Worm (Caenorhabditis elegans) whole organism, early embryonic: Measurements from ENCODE around the gene nlp-11.

Source experiments
- B0310.2 ChIP-seq: sonication (generic microtip); optimal IDR thresholded peaks from 2 replicates; lab custom pipeline; 2016; ENCODE audit warnings: mild to moderate bottlenecking, missing genetic modification characterization, missing compliant biosample characterization
- ama-1 ChIP-seq: fragments of 150-350 bp; optimal IDR thresholded peaks from 2 replicates; lab custom pipeline; 2014
- ceh-13 ChIP-seq: fragments of 200-800 bp; sonication (Bioruptor generic); optimal IDR thresholded peaks from 2 replicates; lab custom pipeline; 2018; ENCODE audit warnings: mild to moderate bottlenecking, missing genetic modification characterization, missing compliant biosample characterization
- ceh-36 ChIP-seq: sonication (generic microtip); optimal IDR thresholded peaks from 2 replicates; lab custom pipeline; 2016; ENCODE audit warnings: missing genetic modification characterization, inconsistent platforms, missing compliant biosample characterization
- flt-1 ChIP-seq: fragments of 200-800 bp; sonication (Bioruptor generic); IDR thresholded peaks from 2 replicates; pipeline ENCODE4 v1.3.6; 2022; ENCODE audit warnings: missing genetic modification characterization, missing compliant biosample characterization
- hmbx-1 ChIP-seq: sonication (generic microtip); optimal IDR thresholded peaks from 2 replicates; lab custom pipeline; 2016; ENCODE audit warnings: mild to moderate bottlenecking, missing genetic modification characterization, missing compliant biosample characterization
- hnd-1 ChIP-seq: sonication (generic microtip); optimal IDR thresholded peaks from 2 replicates; lab custom pipeline; 2016; ENCODE audit warnings: missing genetic modification characterization, missing compliant biosample characterization
- pes-1 ChIP-seq: fragments of 200-800 bp; sonication (Bioruptor generic); IDR thresholded peaks from 2 replicates; pipeline ENCODE4 v1.3.6; 2022; ENCODE audit warnings: missing genetic modification reagents, missing genetic modification characterization, missing compliant biosample characterization
- sea-1 ChIP-seq: fragments of 200-800 bp; sonication (Bioruptor generic); conservative IDR thresholded peaks from 2 replicates; pipeline ENCODE4 v1.3.6; 2022; ENCODE audit warnings: missing genetic modification characterization, missing compliant biosample characterization
- tbx-11 ChIP-seq: fragments of 200-800 bp; sonication (Bioruptor generic); IDR thresholded peaks from 2 replicates; pipeline ENCODE4 v1.3.6; 2022; ENCODE audit warnings: missing genetic modification characterization, missing compliant biosample characterization
- tbx-37 ChIP-seq: fragments of 200-800 bp; sonication (Bioruptor generic); conservative IDR thresholded peaks from 2 replicates; pipeline ENCODE4 v1.3.6; 2022; ENCODE audit warnings: missing genetic modification reagents, missing genetic modification characterization, missing compliant biosample characterization
- tra-4 ChIP-seq: sonication (generic microtip); optimal IDR thresholded peaks from 2 replicates; lab custom pipeline; 2017; ENCODE audit warnings: missing genetic modification characterization, missing compliant biosample characterization

DNA sequence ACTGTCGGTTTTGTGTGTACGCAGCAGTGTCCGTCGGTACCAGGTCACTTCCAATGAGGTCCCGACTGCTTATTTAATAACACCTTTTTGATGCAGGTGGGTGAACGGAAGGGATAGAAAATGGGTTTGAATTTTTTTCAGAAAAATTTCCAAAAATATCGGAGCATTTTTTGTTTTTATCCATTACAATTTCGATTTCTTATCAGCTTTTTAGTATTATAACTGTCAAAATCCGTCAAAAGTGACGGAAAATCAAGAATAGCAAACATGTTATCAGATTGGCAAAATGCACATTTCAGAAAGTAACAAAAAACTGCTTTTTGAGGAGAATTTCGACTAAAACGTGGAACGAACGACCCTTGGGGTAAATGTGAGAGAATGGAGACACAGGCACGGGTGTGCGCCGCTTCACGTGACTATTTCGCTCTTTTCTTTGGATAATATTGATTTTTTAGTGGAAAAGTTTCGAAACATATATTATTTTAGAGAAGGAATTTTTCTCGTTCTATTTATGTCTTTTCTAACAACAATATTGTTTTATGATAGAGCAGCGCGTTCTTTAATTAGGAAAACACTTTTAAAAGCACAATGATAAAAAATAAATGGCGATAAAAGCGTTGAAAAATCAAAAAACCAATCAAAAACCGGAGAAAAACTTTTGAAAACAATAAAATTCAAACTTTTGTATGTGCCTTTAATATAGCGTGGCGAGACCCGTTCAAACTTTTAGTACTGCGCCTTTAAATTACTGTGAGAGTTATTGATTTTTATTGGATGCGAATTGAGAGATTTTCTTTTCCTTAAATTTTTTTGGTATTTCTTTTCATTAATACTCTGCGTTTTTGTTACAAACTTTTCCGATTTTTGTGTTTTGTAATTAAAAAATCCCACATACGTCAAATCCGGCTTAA is 44.6 kb downstream of the nlp-11 start, which contains the start of gene sqv-8:
- no peak for TF ChIP-seq B0310.2 (tag; lab: Kevin White, UChicago)
- no peak for TF ChIP-seq ceh-13 (GFP tag; lab: Kevin White, UChicago)
- no peak for TF ChIP-seq ceh-36 (tag; lab: Kevin White, UChicago)
- no peak for TF ChIP-seq tra-4 (tag; lab: Kevin White, UChicago)
- no peak for TF ChIP-seq ama-1 (lab: Kevin White, UChicago)
- no peak for TF ChIP-seq tbx-37 (GFP tag; lab: Robert Waterston, UW)
- no peak for TF ChIP-seq hmbx-1
- TF ChIP-seq pes-1 (GFP tag; lab: Robert Waterston, UW), result no peak
- TF ChIP-seq sea-1, result no peak
- TF ChIP-seq hnd-1, result no peak
- no peak for TF ChIP-seq tbx-11 (GFP tag; lab: Robert Waterston, UW)
- TF ChIP-seq flt-1 (GFP tag; lab: Robert Waterston, UW), result no peak
